Worm (Caenorhabditis elegans) whole organism, young adult: ENCODE measurements around the gene R09H10.2.
A peak's percentile ranks its signal among the peaks of the same experiment; 100 is the strongest.

Experiments used
- B0336.3 ChIP-seq: fragments of 200-800 bp; sonication (Bioruptor generic); IDR thresholded peaks from 2 replicates; pipeline ENCODE4 v1.3.6; 2022; ENCODE audit warnings: missing genetic modification characterization, missing compliant biosample characterization
- C17E4.6 ChIP-seq: fragments of 200-800 bp; sonication (Bioruptor generic); IDR thresholded peaks from 2 replicates; pipeline ENCODE4 v1.3.6; 2022; ENCODE audit warnings: missing genetic modification reagents, missing genetic modification characterization, missing compliant biosample characterization
- F10E7.11 ChIP-seq: sonication (generic microtip); optimal IDR thresholded peaks from 2 replicates; lab custom pipeline; 2017; ENCODE audit warnings: mild to moderate bottlenecking, missing genetic modification characterization, moderate library complexity, missing compliant biosample characterization
- F23B12.7 ChIP-seq: sonication (generic microtip); optimal IDR thresholded peaks from 2 replicates; lab custom pipeline; 2017; ENCODE audit warnings: missing genetic modification characterization, mild to moderate bottlenecking, missing compliant biosample characterization, antibody characterized with exemption, moderate library complexity; ENCODE audit not compliant: insufficient read depth
- F33H1.4 ChIP-seq: fragments of 200-800 bp; sonication (Bioruptor generic); IDR thresholded peaks from 2 replicates; pipeline ENCODE4 v1.3.6; 2022; ENCODE audit warnings: missing genetic modification reagents, missing genetic modification characterization, missing compliant biosample characterization
- F39B2.1 ChIP-seq: fragments of 200-800 bp; sonication (Bioruptor generic); IDR thresholded peaks from 2 replicates; pipeline ENCODE4 v1.3.6; 2022; ENCODE audit warnings: missing genetic modification reagents, missing genetic modification characterization, missing compliant biosample characterization
- Y95B8A.8 ChIP-seq: fragments of 200-800 bp; sonication (Bioruptor generic); IDR thresholded peaks from 2 replicates; pipeline ENCODE4 v1.3.6; 2022; ENCODE audit warnings: missing genetic modification reagents, missing genetic modification characterization, missing compliant biosample characterization
- ZK185.1 ChIP-seq: sonication (generic microtip); optimal IDR thresholded peaks from 2 replicates; lab custom pipeline; 2016; ENCODE audit warnings: mild to moderate bottlenecking, missing genetic modification characterization, missing compliant biosample characterization; ENCODE audit not compliant: poor library complexity, severe bottlenecking
- aptf-3 ChIP-seq: fragments of 200-800 bp; sonication (Bioruptor generic); IDR thresholded peaks from 2 replicates; pipeline ENCODE4 v1.3.6; 2022; ENCODE audit warnings: missing genetic modification characterization, missing compliant biosample characterization
- athp-1 ChIP-seq: sonication (generic microtip); optimal IDR thresholded peaks from 2 replicates; lab custom pipeline; 2017; ENCODE audit warnings: mild to moderate bottlenecking, missing genetic modification characterization, missing compliant biosample characterization
- attf-3 ChIP-seq: fragments of 200-800 bp; sonication (Bioruptor generic); conservative IDR thresholded peaks from 2 replicates; pipeline ENCODE4 v1.3.6; 2022; ENCODE audit warnings: missing genetic modification reagents, missing genetic modification characterization, missing compliant biosample characterization
- attf-5 ChIP-seq: fragments of 200-800 bp; sonication (Bioruptor generic); optimal IDR thresholded peaks from 2 replicates; lab custom pipeline; 2018; ENCODE audit warnings: mild to moderate bottlenecking, missing genetic modification characterization, missing compliant biosample characterization
- ccch-3 ChIP-seq: fragments of 200-800 bp; sonication (Bioruptor generic); optimal IDR thresholded peaks from 2 replicates; lab custom pipeline; 2018; ENCODE audit warnings: mild to moderate bottlenecking, missing genetic modification characterization, missing compliant biosample characterization
- cebp-1 ChIP-seq, 2 experiments: fragments of 200-800 bp in 1 of 2; sonication (Bioruptor generic) in 1 of 2; sonication (generic microtip) in 1 of 2; IDR thresholded peaks in 1 of 2; optimal IDR thresholded peaks in 1 of 2; 2 replicates each; pipeline versions ENCODE4 v1.3.6 to Lab custom; 2017 to 2022; ENCODE audit warnings: missing compliant biosample characterization in 2 of 2, missing genetic modification characterization in 2 of 2, mild to moderate bottlenecking in 1 of 2, missing genetic modification reagents in 1 of 2, moderate library complexity in 1 of 2
- ceh-100 ChIP-seq: fragments of 200-800 bp; sonication (Bioruptor generic); IDR thresholded peaks from 2 replicates; pipeline ENCODE4 v1.3.6; 2022; ENCODE audit warnings: missing genetic modification reagents, missing genetic modification characterization, missing compliant biosample characterization
- ceh-40 ChIP-seq: fragments of 200-800 bp; sonication (Bioruptor generic); IDR thresholded peaks from 2 replicates; pipeline ENCODE4 v1.3.6; 2022; ENCODE audit warnings: missing genetic modification characterization, missing compliant biosample characterization
- die-1 ChIP-seq: sonication (generic microtip); optimal IDR thresholded peaks from 2 replicates; lab custom pipeline; 2016; ENCODE audit warnings: missing genotype, mild to moderate bottlenecking, missing genetic modification characterization, missing compliant biosample characterization
- dox-1 ChIP-seq: fragments of 200-800 bp; sonication (Bioruptor generic); IDR thresholded peaks from 2 replicates; pipeline ENCODE4 v1.3.6; 2022; ENCODE audit warnings: missing genetic modification reagents, missing genetic modification characterization, missing compliant biosample characterization
- dpl-1 ChIP-seq: fragments of 150-350 bp; optimal IDR thresholded peaks from 2 replicates; lab custom pipeline; 2014; ENCODE audit warnings: missing biosample characterization, missing genetic modification reagents, missing genetic modification characterization
- fkh-3 ChIP-seq: sonication (generic microtip); optimal IDR thresholded peaks from 2 replicates; lab custom pipeline; 2016; ENCODE audit warnings: mild to moderate bottlenecking, missing genetic modification characterization, missing compliant biosample characterization
- hrde-1 ChIP-seq: sonication (generic microtip); optimal IDR thresholded peaks from 2 replicates; lab custom pipeline; 2016; ENCODE audit warnings: missing genetic modification characterization, mild to moderate bottlenecking, missing compliant biosample characterization, moderate library complexity, missing genotype, missing genetic modification reagents, borderline replicate concordance
- lin-40 ChIP-seq: sonication (generic microtip); optimal IDR thresholded peaks from 2 replicates; lab custom pipeline; 2016; ENCODE audit warnings: missing genetic modification characterization, mild to moderate bottlenecking, missing compliant biosample characterization, missing genotype, missing genetic modification reagents
- madf-6 ChIP-seq: fragments of 200-800 bp; sonication (Bioruptor generic); IDR thresholded peaks from 2 replicates; pipeline ENCODE4 v1.3.6; 2022; ENCODE audit warnings: missing genetic modification reagents, missing genetic modification characterization, missing compliant biosample characterization
- nfyb-1 ChIP-seq: fragments of 200-800 bp; sonication (Bioruptor generic); IDR thresholded peaks from 2 replicates; pipeline ENCODE4 v1.3.6; 2022; ENCODE audit warnings: missing genetic modification reagents, missing genetic modification characterization, missing compliant biosample characterization
- nhr-120 ChIP-seq: fragments of 200-800 bp; sonication (Bioruptor generic); IDR thresholded peaks from 2 replicates; pipeline ENCODE4 v1.3.6; 2022; ENCODE audit warnings: missing genetic modification characterization, missing compliant biosample characterization
- nhr-179 ChIP-seq: sonication (generic microtip); optimal IDR thresholded peaks from 2 replicates; lab custom pipeline; 2016; ENCODE audit warnings: mild to moderate bottlenecking, missing genetic modification characterization, missing compliant biosample characterization
- nhr-80 ChIP-seq: sonication (generic microtip); optimal IDR thresholded peaks from 2 replicates; lab custom pipeline; 2016; ENCODE audit warnings: missing genetic modification characterization, missing compliant biosample characterization
- pbrm-1 ChIP-seq: fragments of 200-800 bp; sonication (Bioruptor generic); IDR thresholded peaks from 2 replicates; pipeline ENCODE4 v1.3.6; 2022; ENCODE audit warnings: missing genetic modification reagents, missing genetic modification characterization, missing compliant biosample characterization
- rpc-1 ChIP-seq, 2 experiments: fragments of 150-350 bp in 1 of 2; sonication (generic microtip) in 1 of 2; optimal IDR thresholded peaks; 2 replicates each; lab custom pipeline; 2014 to 2018; ENCODE audit warnings: missing biosample characterization in 1 of 2, missing genetic modification characterization in 1 of 2, missing genetic modification reagents in 1 of 2, missing genotype in 1 of 2
- somi-1 ChIP-seq: fragments of 200-800 bp; sonication (Bioruptor generic); optimal IDR thresholded peaks from 2 replicates; lab custom pipeline; 2018; ENCODE audit warnings: mild to moderate bottlenecking, missing genetic modification characterization, missing compliant biosample characterization
- tlf-1 ChIP-seq: fragments of 200-800 bp; sonication (Bioruptor generic); optimal IDR thresholded peaks from 2 replicates; lab custom pipeline; 2018; ENCODE audit warnings: mild to moderate bottlenecking, missing genetic modification characterization, missing compliant biosample characterization
- unc-62 ChIP-seq: fragments of 150-350 bp; optimal IDR thresholded peaks from 2 replicates; lab custom pipeline; 2014; ENCODE audit warnings: missing biosample characterization, missing genetic modification reagents, missing genetic modification characterization
- zfh-2 ChIP-seq: fragments of 200-800 bp; sonication (Bioruptor generic); conservative IDR thresholded peaks from 2 replicates; pipeline ENCODE4 v1.3.6; 2022; ENCODE audit warnings: missing genetic modification reagents, missing genetic modification characterization, missing compliant biosample characterization
- ztf-22 ChIP-seq: fragments of 200-800 bp; sonication (Bioruptor generic); optimal IDR thresholded peaks from 2 replicates; lab custom pipeline; 2018; ENCODE audit warnings: mild to moderate bottlenecking, missing genetic modification characterization, moderate library complexity, missing compliant biosample characterization
- ztf-25 ChIP-seq: fragments of 200-800 bp; sonication (Bioruptor generic); IDR thresholded peaks from 2 replicates; pipeline ENCODE4 v1.3.6; 2022; ENCODE audit warnings: missing genetic modification reagents, missing genetic modification characterization, missing compliant biosample characterization
- ztf-26 ChIP-seq: sonication (generic microtip); optimal IDR thresholded peaks from 2 replicates; lab custom pipeline; 2017; ENCODE audit warnings: missing genetic modification characterization, missing compliant biosample characterization
- ztf-3 ChIP-seq: fragments of 200-800 bp; sonication (Bioruptor generic); optimal IDR thresholded peaks from 2 replicates; lab custom pipeline; 2018; ENCODE audit warnings: mild to moderate bottlenecking, missing genetic modification characterization, missing compliant biosample characterization

The R09H10.2 gene

DNA sequence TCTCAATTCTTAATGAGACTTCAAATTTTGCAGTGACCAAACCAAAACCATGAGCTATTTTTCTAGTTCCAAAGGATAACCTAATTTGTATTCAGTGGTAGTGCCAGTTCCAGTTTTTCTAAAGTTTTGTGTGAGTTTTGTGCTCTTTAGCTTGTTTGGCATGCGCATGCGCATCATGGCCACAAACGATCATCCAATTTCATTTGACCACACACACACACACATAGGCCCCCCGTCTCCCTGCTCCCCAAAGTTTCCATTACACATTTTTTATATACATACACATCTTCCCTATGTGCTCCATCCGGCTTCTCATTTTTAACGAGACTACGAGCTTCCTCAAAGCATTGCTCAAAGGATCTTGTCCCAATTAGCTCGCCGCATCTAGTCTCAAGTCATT, 28.3 kb upstream of the R09H10.2 start:
- TF ChIP-seq athp-1 (tag; lab: Kevin White, UChicago): no peak
- no peak for TF ChIP-seq unc-62 (GFP tag; lab: Kevin White, UChicago)
- TF ChIP-seq ztf-3 (GFP tag; lab: Kevin White, UChicago): no peak
- no peak for TF ChIP-seq attf-5
- TF ChIP-seq dox-1 (GFP tag; lab: Robert Waterston, UW): no peak
- TF ChIP-seq ztf-22 (GFP tag; lab: Kevin White, UChicago): no peak
- TF ChIP-seq ccch-3 (GFP tag; lab: Kevin White, UChicago): no peak
- no peak for TF ChIP-seq madf-6 (GFP tag; lab: Robert Waterston, UW)
- TF ChIP-seq pbrm-1 (GFP tag; lab: Robert Waterston, UW): no peak
- no peak for TF ChIP-seq F10E7.11
- no peak for TF ChIP-seq C17E4.6 (GFP tag; lab: Robert Waterston, UW)
- no peak for TF ChIP-seq ZK185.1 (tag; lab: Kevin White, UChicago)
- no peak for TF ChIP-seq Y95B8A.8
- TF ChIP-seq fkh-3: no peak
- TF ChIP-seq nhr-120 (GFP tag; lab: Robert Waterston, UW): no peak
- no peak for TF ChIP-seq hrde-1 (tag; lab: Kevin White, UChicago)
- TF ChIP-seq F33H1.4: no peak
- TF ChIP-seq dpl-1: no peak
- TF ChIP-seq ceh-40 (GFP tag; lab: Robert Waterston, UW): no peak
- TF ChIP-seq zfh-2: no peak
- TF ChIP-seq, all 124 proteins: peak for 0

DNA sequence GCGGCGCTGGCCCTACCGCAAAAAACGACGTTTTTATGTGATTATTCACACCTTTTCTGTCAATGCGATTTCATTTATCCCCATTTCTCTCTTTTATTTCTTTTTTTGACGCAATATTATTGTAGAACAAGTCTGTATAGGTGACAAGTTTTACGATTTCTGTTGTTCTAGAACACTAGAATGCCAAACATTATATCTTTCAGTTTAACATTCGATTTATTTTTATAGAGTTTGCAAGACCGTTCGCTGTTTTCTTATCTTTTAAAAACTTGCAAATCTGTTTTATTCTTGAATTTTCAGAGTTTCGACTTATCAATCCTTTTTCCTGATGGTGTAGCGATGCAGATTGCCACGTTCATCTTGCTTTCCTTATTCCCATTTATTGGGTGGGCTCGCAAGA, 26.7 kb upstream of the R09H10.2 start, which contains the start of gene efn-2:
Gene efn-2 (plus strand): TSS at position 301 of the 400 bp plus-strand sequence.
- TF ChIP-seq F23B12.7 (tag; lab: Kevin White, UChicago) (no peak), F39B2.1 (no peak), nfyb-1 (GFP tag; lab: Robert Waterston, UW) (no peak)

DNA sequence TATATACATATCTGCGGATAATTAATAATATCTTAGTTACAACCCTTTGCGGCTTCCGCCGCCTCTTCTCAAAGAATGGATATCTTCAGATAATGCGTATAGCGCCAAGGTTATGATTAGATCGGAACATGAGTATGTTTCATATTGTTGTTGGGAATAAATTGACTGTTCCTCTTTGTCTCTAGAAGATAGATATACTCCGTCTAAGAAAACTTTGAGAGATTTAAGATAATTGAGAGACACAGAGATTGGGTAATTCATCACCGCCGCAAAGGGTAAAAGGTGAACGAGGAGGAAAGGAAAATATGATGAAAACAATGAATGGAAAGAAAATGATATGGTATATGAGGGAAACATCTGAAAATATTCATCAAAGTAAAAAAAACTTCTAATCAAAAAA, 26.1 kb upstream of the R09H10.2 start:
- TF ChIP-seq aptf-3 (GFP tag; lab: Robert Waterston, UW) (no peak), madf-6 (GFP tag; lab: Robert Waterston, UW) (no peak), B0336.3 (GFP tag; lab: Robert Waterston, UW) (no peak), die-1 (no peak), ceh-100 (no peak), cebp-1 (GFP tag; IDR thresholded peaks at IDR 0.05; lab: Robert Waterston, UW) (no peak), cebp-1 (tag; optimal IDR thresholded peaks at IDR 0.05; lab: Kevin White, UChicago) (no peak), rpc-1 (optimal IDR thresholded peaks at IDR 0.05; lab: Kevin White, UChicago) (no peak), rpc-1 (tag; optimal IDR thresholded peaks at IDR 0.05; lab: Kevin White, UChicago) (no peak), nhr-179 (tag; lab: Kevin White, UChicago) (no peak), pbrm-1 (GFP tag; lab: Robert Waterston, UW) (no peak), somi-1 (no peak), attf-3 (no peak), ztf-26 (no peak), ztf-25 (no peak), F23B12.7 (tag; lab: Kevin White, UChicago) (no peak), tlf-1 (no peak)

DNA sequence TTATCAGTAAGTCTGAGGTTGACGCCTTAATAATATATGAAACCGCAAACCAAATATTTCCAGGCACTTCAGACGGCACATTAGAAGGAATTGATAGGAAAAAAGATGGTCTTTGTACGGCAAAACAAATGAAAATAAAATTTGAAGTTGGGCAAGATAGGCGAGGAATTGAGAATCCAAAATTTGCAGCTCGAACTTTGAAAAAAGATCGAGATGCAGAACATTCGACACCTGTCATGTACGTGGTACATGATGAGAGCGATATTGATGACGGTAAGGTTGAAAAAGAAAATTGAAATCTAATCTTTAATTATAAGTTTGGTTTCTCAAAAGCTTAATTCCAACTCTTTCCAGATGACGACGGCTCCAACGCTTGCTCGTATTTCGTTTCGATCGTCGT, 25.1 kb upstream of the R09H10.2 start:
- TF ChIP-seq nhr-80 (peak; percentile 37), lin-40 (no peak)
